Worm (Caenorhabditis elegans): ENCODE results near the gene fbxb-9.
A peak's percentile ranks its signal among the peaks of the same experiment; 100 is the strongest.

Gene fbxb-9

DNA sequence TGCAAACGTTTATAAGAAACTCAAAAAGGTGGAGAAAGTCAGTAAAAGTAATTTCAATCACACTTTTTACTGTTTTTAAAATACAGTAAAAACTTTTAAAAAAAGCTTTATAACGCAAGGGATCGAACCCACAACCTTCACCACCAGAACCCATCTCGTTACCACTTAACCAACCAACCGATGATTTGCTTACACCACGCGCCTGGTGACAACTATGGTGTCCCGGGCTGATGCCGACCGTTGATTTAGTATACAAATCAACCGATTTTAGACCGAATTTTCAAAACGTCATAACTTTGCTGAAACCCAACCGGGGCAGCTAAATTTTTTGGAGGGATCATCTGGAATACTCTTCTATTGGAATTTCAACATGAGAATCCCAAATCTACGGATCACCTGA lies 34.5 kb upstream of the fbxb-9 start:
- peak; percentile 22; the same call in 1 of the 2 replicates for TF ChIP-seq sox-2 (GFP tag; IDR thresholded peaks at IDR 0.05)

ce11 chrIV:11189411-11189810 lies 27.1 kb upstream of the fbxb-9 start, which contains the start of gene fbxb-79:
Gene fbxb-79 (minus strand): TSS chrIV:11189511.
- TF ChIP-seq ttx-3 (tag; optimal IDR thresholded peaks at IDR 0.05) (no peak), C38D4.7 (GFP tag; optimal IDR thresholded peaks at IDR 0.05) (no peak), pax-1 (tag; optimal IDR thresholded peaks at IDR 0.05) (no peak), ceh-19 (GFP tag; optimal IDR thresholded peaks at IDR 0.05) (no peak), unc-42 (tag; optimal IDR thresholded peaks at IDR 0.05) (no peak), mec-3 (tag; optimal IDR thresholded peaks at IDR 0.05; ENCODE audit: borderline replicate concordance) (no peak), sdc-2 (tag; optimal IDR thresholded peaks at IDR 0.05) (no peak), ceh-9 (tag; optimal IDR thresholded peaks at IDR 0.05) (no peak), T23F11.4 (GFP tag; optimal IDR thresholded peaks at IDR 0.05) (no peak), rnt-1 (tag; optimal IDR thresholded peaks at IDR 0.05) (no peak), ahr-1 (tag; optimal IDR thresholded peaks at IDR 0.05) (no peak), elt-2 (tag; optimal IDR thresholded peaks at IDR 0.05) (no peak), hlh-30 (tag; optimal IDR thresholded peaks at IDR 0.05; ENCODE audit: insufficient read depth) (no peak), sox-4 (tag; optimal IDR thresholded peaks at IDR 0.05) (no peak), gmeb-2 (tag; optimal IDR thresholded peaks at IDR 0.05) (no peak), fkh-10 (GFP tag; optimal IDR thresholded peaks at IDR 0.05) (no peak), pros-1 (tag; optimal IDR thresholded peaks at IDR 0.05) (no peak)

ce11 chrIV:11186729-11187128 lies 24.4 kb upstream of the fbxb-9 start, which contains the start of gene sdz-27:
Gene sdz-27 (plus strand): TSS chrIV:11187029.
- TF ChIP-seq dve-1 (tag; optimal IDR thresholded peaks at IDR 0.05), result no peak

ce11 chrIV:11183991-11184390 lies 21.6 kb upstream of the fbxb-9 start, which contains the start of gene nuaf-3:
Gene nuaf-3 (plus strand): TSS chrIV:11184291.
- TF ChIP-seq ttx-3 (tag; optimal IDR thresholded peaks at IDR 0.05), result no peak
- TF ChIP-seq ceh-14 (tag; optimal IDR thresholded peaks at IDR 0.05), result no peak
- no peak for TF ChIP-seq lim-6 (tag; optimal IDR thresholded peaks at IDR 0.05)
- no peak for TF ChIP-seq ceh-2 (tag; optimal IDR thresholded peaks at IDR 0.05)
- TF ChIP-seq ets-4 (tag; optimal IDR thresholded peaks at IDR 0.05), result no peak
- no peak for TF ChIP-seq T23F11.4 (GFP tag; optimal IDR thresholded peaks at IDR 0.05)
- no peak for TF ChIP-seq pag-3 (tag; optimal IDR thresholded peaks at IDR 0.05; ENCODE audit: borderline replicate concordance)
- TF ChIP-seq ceh-31 (tag; optimal IDR thresholded peaks at IDR 0.05), result no peak
- TF ChIP-seq ceh-9 (tag; optimal IDR thresholded peaks at IDR 0.05), result no peak
- no peak for TF ChIP-seq ceh-24 (tag; optimal IDR thresholded peaks at IDR 0.05)
- TF ChIP-seq ceh-19 (GFP tag; optimal IDR thresholded peaks at IDR 0.05), result no peak
- no peak for TF ChIP-seq ama-1 (optimal IDR thresholded peaks at IDR 0.05)
- TF ChIP-seq dve-1 (tag; optimal IDR thresholded peaks at IDR 0.05), result no peak
- no peak for TF ChIP-seq pat-9 (tag; optimal IDR thresholded peaks at IDR 0.05)

DNA sequence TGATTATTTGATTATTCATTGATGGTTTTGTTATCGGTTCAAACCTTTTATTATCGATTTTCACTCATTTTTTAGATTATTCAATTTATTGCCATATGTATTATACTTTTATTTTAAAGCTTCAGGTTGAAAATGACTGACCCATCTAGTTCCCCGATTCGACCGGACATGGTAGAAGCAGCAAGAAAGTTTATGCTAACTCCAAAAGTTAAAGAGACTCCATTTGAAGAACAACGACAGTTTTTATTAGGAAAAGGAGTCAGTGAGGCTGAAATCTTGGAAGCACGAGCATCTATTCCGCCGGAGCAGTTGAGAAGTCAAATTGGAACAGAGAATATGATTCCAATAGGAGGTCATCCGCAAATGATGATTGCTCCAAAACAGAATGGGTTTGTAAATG lies 20.7 kb upstream of the fbxb-9 start, which contains the start of gene prx-14:
Gene prx-14, plus strand, starts transcription at position 120 of the 400 bp plus-strand sequence.
- TF ChIP-seq ceh-19 (GFP tag; optimal IDR thresholded peaks at IDR 0.05), result no peak
- no peak for TF ChIP-seq hlh-30 (tag; optimal IDR thresholded peaks at IDR 0.05; ENCODE audit: insufficient read depth)
- peak; percentile 33 for TF ChIP-seq elt-2 (tag; optimal IDR thresholded peaks at IDR 0.05)

DNA sequence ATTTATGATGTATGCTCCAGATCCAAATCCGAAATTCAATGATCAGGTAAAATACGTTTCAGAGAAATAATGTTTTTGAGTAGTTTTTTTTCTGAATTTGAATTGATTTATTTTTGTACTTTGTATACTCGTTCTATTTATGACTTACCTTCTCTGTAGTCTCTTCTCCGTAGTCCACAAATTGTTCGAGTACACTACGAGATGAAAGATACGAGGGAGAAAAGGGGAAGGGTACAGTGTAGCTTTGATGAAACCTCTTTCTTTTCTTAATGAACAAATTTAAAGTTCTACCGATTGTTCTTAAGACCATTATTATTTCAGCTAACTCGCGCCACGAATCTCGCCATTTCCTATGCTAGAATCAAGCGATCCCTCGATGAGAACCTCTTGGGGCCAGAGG lies 17.7 kb upstream of the fbxb-9 start:
- no peak for TF ChIP-seq hlh-13 (GFP tag; optimal IDR thresholded peaks at IDR 0.05)
- no peak for TF ChIP-seq mec-3 (tag; optimal IDR thresholded peaks at IDR 0.05; ENCODE audit: borderline replicate concordance)
- no peak for TF ChIP-seq pax-1 (tag; optimal IDR thresholded peaks at IDR 0.05)
- TF ChIP-seq zip-5 (tag; optimal IDR thresholded peaks at IDR 0.05), result no peak
- no peak for TF ChIP-seq ceh-9 (tag; optimal IDR thresholded peaks at IDR 0.05)
- TF ChIP-seq hlh-8 (tag; optimal IDR thresholded peaks at IDR 0.05), result no peak
- no peak for TF ChIP-seq madf-2 (tag; optimal IDR thresholded peaks at IDR 0.05)
- TF ChIP-seq pha-2 (tag; optimal IDR thresholded peaks at IDR 0.05), result no peak
- TF ChIP-seq pqm-1 (tag; optimal IDR thresholded peaks at IDR 0.05), result no peak
- TF ChIP-seq odd-2 (tag; optimal IDR thresholded peaks at IDR 0.05), result no peak
- no peak for TF ChIP-seq pag-3 (tag; optimal IDR thresholded peaks at IDR 0.05; ENCODE audit: borderline replicate concordance)
- no peak for TF ChIP-seq pha-4 (tag; optimal IDR thresholded peaks at IDR 0.05)
- no peak for TF ChIP-seq ceh-22 (tag; optimal IDR thresholded peaks at IDR 0.05)
- TF ChIP-seq dve-1 (tag; optimal IDR thresholded peaks at IDR 0.05), result no peak
- TF ChIP-seq unc-42 (tag; optimal IDR thresholded peaks at IDR 0.05), result no peak
- no peak for TF ChIP-seq npax-4 (tag; optimal IDR thresholded peaks at IDR 0.05)
- no peak for TF ChIP-seq gmeb-2 (tag; optimal IDR thresholded peaks at IDR 0.05)
- TF ChIP-seq ets-4 (tag; optimal IDR thresholded peaks at IDR 0.05), result no peak
- no peak for TF ChIP-seq ref-2 (tag; optimal IDR thresholded peaks at IDR 0.05)
- TF ChIP-seq ceh-24 (tag; optimal IDR thresholded peaks at IDR 0.05), result no peak

Data from whole organism, late embryonic.